Worm (Caenorhabditis elegans): ENCODE measurements around the gene vha-19.

DNA sequence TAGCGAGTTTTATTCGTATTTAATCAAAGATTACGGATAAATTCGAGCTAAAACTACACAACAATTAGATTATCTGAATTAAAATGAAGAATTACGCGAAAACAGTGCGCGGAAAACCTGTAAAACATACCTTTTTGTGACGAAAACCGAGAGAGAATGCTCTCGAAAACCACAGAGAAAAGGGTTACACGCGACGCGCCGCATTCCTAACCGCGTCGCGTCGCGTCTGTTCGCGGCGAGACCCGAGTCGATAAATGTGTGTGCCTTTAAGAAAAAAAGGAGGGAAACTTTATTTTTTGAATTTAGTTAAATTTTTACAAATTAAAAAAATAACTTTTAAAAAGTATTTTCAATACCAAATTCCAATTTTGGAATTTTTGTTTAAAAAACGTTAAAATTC is 30.3 kb upstream of the vha-19 start, which contains the start of gene hrpa-1:
- TF ChIP-seq pqm-1 (tag; optimal IDR thresholded peaks at IDR 0.05) (no peak), ceh-14 (tag; optimal IDR thresholded peaks at IDR 0.05) (no peak), ama-1 (optimal IDR thresholded peaks at IDR 0.05) (no peak), hlh-8 (tag; optimal IDR thresholded peaks at IDR 0.05) (no peak), sox-4 (tag; optimal IDR thresholded peaks at IDR 0.05) (no peak), rnt-1 (tag; optimal IDR thresholded peaks at IDR 0.05) (peak; percentile 70), dmd-4 (tag; optimal IDR thresholded peaks at IDR 0.05; ENCODE audit: borderline replicate concordance) (no peak), T23F11.4 (GFP tag; optimal IDR thresholded peaks at IDR 0.05) (no peak), ceh-19 (GFP tag; optimal IDR thresholded peaks at IDR 0.05) (no peak), ceh-45 (GFP tag; IDR thresholded peaks at IDR 0.05) (no peak), pros-1 (tag; optimal IDR thresholded peaks at IDR 0.05) (no peak)
